Worm (Caenorhabditis elegans) whole organism, young adult: ENCODE measurements around the gene W01A11.7.

Source experiments
- C06A6.2 ChIP-seq: fragments of 200-800 bp; sonication (Bioruptor generic); conservative IDR thresholded peaks from 2 replicates; pipeline ENCODE4 v1.3.6; 2022; ENCODE audit warnings: missing genetic modification characterization, missing compliant biosample characterization
- F33H1.4 ChIP-seq: fragments of 200-800 bp; sonication (Bioruptor generic); IDR thresholded peaks from 2 replicates; pipeline ENCODE4 v1.3.6; 2022; ENCODE audit warnings: missing genetic modification reagents, missing genetic modification characterization, missing compliant biosample characterization
- F55B11.4 ChIP-seq: sonication (generic microtip); optimal IDR thresholded peaks from 2 replicates; lab custom pipeline; 2016; ENCODE audit warnings: missing compliant biosample characterization, missing genetic modification characterization, borderline replicate concordance; ENCODE audit not compliant: insufficient read depth
- Y53F4B.3 ChIP-seq: fragments of 200-800 bp; sonication (Bioruptor generic); IDR thresholded peaks from 2 replicates; pipeline ENCODE4 v1.3.6; 2022; ENCODE audit warnings: missing genetic modification reagents, missing genetic modification characterization, missing compliant biosample characterization
- Y53G8AR.9 ChIP-seq: fragments of 200-800 bp; sonication (Bioruptor generic); conservative IDR thresholded peaks from 2 replicates; pipeline ENCODE4 v1.3.6; 2022; ENCODE audit warnings: missing genetic modification reagents, missing genetic modification characterization, missing compliant biosample characterization
- akir-1 ChIP-seq: fragments of 200-800 bp; sonication (Bioruptor generic); optimal IDR thresholded peaks from 2 replicates; lab custom pipeline; 2018; ENCODE audit warnings: mild to moderate bottlenecking, missing genetic modification characterization, moderate library complexity, missing compliant biosample characterization
- atf-7 ChIP-seq: sonication (generic microtip); optimal IDR thresholded peaks from 2 replicates; lab custom pipeline; 2017; ENCODE audit warnings: mild to moderate bottlenecking, missing genetic modification characterization, missing compliant biosample characterization
- cebp-1 ChIP-seq, 2 experiments: fragments of 200-800 bp in 1 of 2; sonication (Bioruptor generic) in 1 of 2; sonication (generic microtip) in 1 of 2; IDR thresholded peaks in 1 of 2; optimal IDR thresholded peaks in 1 of 2; 2 replicates each; pipeline versions ENCODE4 v1.3.6 to Lab custom; 2017 to 2022; ENCODE audit warnings: missing compliant biosample characterization in 2 of 2, missing genetic modification characterization in 2 of 2, mild to moderate bottlenecking in 1 of 2, missing genetic modification reagents in 1 of 2, moderate library complexity in 1 of 2
- cebp-2 ChIP-seq: fragments of 200-800 bp; sonication (Bioruptor generic); IDR thresholded peaks from 2 replicates; pipeline ENCODE4 v1.3.6; 2022; ENCODE audit warnings: missing genetic modification characterization, missing compliant biosample characterization
- ceh-27 ChIP-seq: fragments of 200-800 bp; sonication (Bioruptor generic); optimal IDR thresholded peaks from 2 replicates; lab custom pipeline; 2018; ENCODE audit warnings: mild to moderate bottlenecking, missing genetic modification characterization, moderate library complexity, missing compliant biosample characterization
- ceh-40 ChIP-seq: fragments of 200-800 bp; sonication (Bioruptor generic); IDR thresholded peaks from 2 replicates; pipeline ENCODE4 v1.3.6; 2022; ENCODE audit warnings: missing genetic modification characterization, missing compliant biosample characterization
- ceh-79 ChIP-seq: sonication (generic microtip); optimal IDR thresholded peaks from 2 replicates; lab custom pipeline; 2017; ENCODE audit warnings: mild to moderate bottlenecking, missing genetic modification characterization, missing compliant biosample characterization
- die-1 ChIP-seq: sonication (generic microtip); optimal IDR thresholded peaks from 2 replicates; lab custom pipeline; 2016; ENCODE audit warnings: missing genotype, mild to moderate bottlenecking, missing genetic modification characterization, missing compliant biosample characterization
- egl-44 ChIP-seq: fragments of 200-800 bp; sonication (Bioruptor generic); IDR thresholded peaks from 2 replicates; pipeline ENCODE4 v1.3.6; 2022; ENCODE audit warnings: missing genetic modification reagents, missing genetic modification characterization, missing compliant biosample characterization
- egrh-3 ChIP-seq: fragments of 200-800 bp; sonication (Bioruptor generic); IDR thresholded peaks from 2 replicates; pipeline ENCODE4 v1.3.6; 2022; ENCODE audit warnings: missing genetic modification reagents, missing genetic modification characterization, missing compliant biosample characterization
- fkh-3 ChIP-seq: sonication (generic microtip); optimal IDR thresholded peaks from 2 replicates; lab custom pipeline; 2016; ENCODE audit warnings: mild to moderate bottlenecking, missing genetic modification characterization, missing compliant biosample characterization
- him-1 ChIP-seq: sonication (generic microtip); optimal IDR thresholded peaks from 2 replicates; lab custom pipeline; 2016; ENCODE audit warnings: missing genotype, missing genetic modification reagents, missing genetic modification characterization, missing compliant biosample characterization
- hrde-1 ChIP-seq: sonication (generic microtip); optimal IDR thresholded peaks from 2 replicates; lab custom pipeline; 2016; ENCODE audit warnings: missing genetic modification characterization, mild to moderate bottlenecking, missing compliant biosample characterization, moderate library complexity, missing genotype, missing genetic modification reagents, borderline replicate concordance
- let-607 ChIP-seq, 2 experiments: fragments of 200-800 bp in 1 of 2; sonication (Bioruptor generic) in 1 of 2; sonication (generic microtip) in 1 of 2; optimal IDR thresholded peaks; 2 replicates each; lab custom pipeline; 2016 to 2018; ENCODE audit warnings: mild to moderate bottlenecking in 2 of 2, missing compliant biosample characterization in 2 of 2, missing genetic modification characterization in 2 of 2, moderate library complexity in 2 of 2, missing genotype in 1 of 2
- lin-26 ChIP-seq: fragments of 200-800 bp; sonication (Bioruptor generic); IDR thresholded peaks from 2 replicates; pipeline ENCODE4 v1.3.6; 2022; ENCODE audit warnings: missing genetic modification reagents, missing genetic modification characterization, missing compliant biosample characterization
- lin-35 ChIP-seq, 3 experiments: fragments of 150-350 bp in 2 of 3; sonication (generic microtip) in 1 of 3; optimal IDR thresholded peaks; 2 replicates each; lab custom pipeline; 2014 to 2018; ENCODE audit warnings: missing biosample characterization in 3 of 3, missing genetic modification characterization in 3 of 3, missing genetic modification reagents in 3 of 3
- lin-54 ChIP-seq: fragments of 200-800 bp; sonication (Bioruptor generic); optimal IDR thresholded peaks from 2 replicates; lab custom pipeline; 2018; ENCODE audit warnings: mild to moderate bottlenecking, missing genetic modification characterization, missing compliant biosample characterization
- madf-6 ChIP-seq: fragments of 200-800 bp; sonication (Bioruptor generic); IDR thresholded peaks from 2 replicates; pipeline ENCODE4 v1.3.6; 2022; ENCODE audit warnings: missing genetic modification reagents, missing genetic modification characterization, missing compliant biosample characterization
- mcd-1 ChIP-seq: fragments of 200-800 bp; sonication (Bioruptor generic); IDR thresholded peaks from 2 replicates; pipeline ENCODE4 v1.3.6; 2022; ENCODE audit warnings: missing genetic modification reagents, missing genetic modification characterization, missing compliant biosample characterization
- nfyb-1 ChIP-seq: fragments of 200-800 bp; sonication (Bioruptor generic); IDR thresholded peaks from 2 replicates; pipeline ENCODE4 v1.3.6; 2022; ENCODE audit warnings: missing genetic modification reagents, missing genetic modification characterization, missing compliant biosample characterization
- nhr-80 ChIP-seq: sonication (generic microtip); optimal IDR thresholded peaks from 2 replicates; lab custom pipeline; 2016; ENCODE audit warnings: missing genetic modification characterization, missing compliant biosample characterization
- rec-8 ChIP-seq, 2 experiments: sonication (generic microtip); optimal IDR thresholded peaks; 2 replicates each; lab custom pipeline; 2016; ENCODE audit warnings: mild to moderate bottlenecking in 2 of 2, missing genetic modification characterization in 2 of 2, missing genetic modification reagents in 2 of 2, missing genotype in 2 of 2, missing biosample characterization in 1 of 2, missing compliant biosample characterization in 1 of 2, moderate library complexity in 1 of 2
- unc-130 ChIP-seq: sonication (generic microtip); optimal IDR thresholded peaks from 2 replicates; lab custom pipeline; 2016; ENCODE audit warnings: missing genetic modification reagents, missing genetic modification characterization, missing compliant biosample characterization
- xnd-1 ChIP-seq: sonication (generic microtip); optimal IDR thresholded peaks from 2 replicates; lab custom pipeline; 2016; ENCODE audit warnings: missing genotype, missing genetic modification reagents, missing genetic modification characterization, missing compliant biosample characterization
- zfh-2 ChIP-seq: fragments of 200-800 bp; sonication (Bioruptor generic); conservative IDR thresholded peaks from 2 replicates; pipeline ENCODE4 v1.3.6; 2022; ENCODE audit warnings: missing genetic modification reagents, missing genetic modification characterization, missing compliant biosample characterization
- ztf-25 ChIP-seq: fragments of 200-800 bp; sonication (Bioruptor generic); IDR thresholded peaks from 2 replicates; pipeline ENCODE4 v1.3.6; 2022; ENCODE audit warnings: missing genetic modification reagents, missing genetic modification characterization, missing compliant biosample characterization
- ztf-26 ChIP-seq: sonication (generic microtip); optimal IDR thresholded peaks from 2 replicates; lab custom pipeline; 2017; ENCODE audit warnings: missing genetic modification characterization, missing compliant biosample characterization
- ztf-6 ChIP-seq: fragments of 200-800 bp; sonication (Bioruptor generic); IDR thresholded peaks from 2 replicates; pipeline ENCODE4 v1.3.6; 2022; ENCODE audit warnings: missing genetic modification reagents, missing genetic modification characterization, missing compliant biosample characterization

Gene W01A11.7

ce11 chrV:6546450-6547171 is 41.4 kb upstream of the W01A11.7 start, which contains the start of gene dre-1:
Gene dre-1 (minus strand): TSS chrV:6546500.
- TF ChIP-seq let-607 (tag; optimal IDR thresholded peaks at IDR 0.05; lab: Kevin White, UChicago): no peak
- TF ChIP-seq akir-1 (GFP tag; lab: Kevin White, UChicago): no peak
- peak; percentile 48 for TF ChIP-seq nhr-80 (tag; lab: Kevin White, UChicago)

- TF ChIP-seq hrde-1 (tag; lab: Kevin White, UChicago): no peak
- no peak for TF ChIP-seq unc-130 (GFP tag; lab: Kevin White, UChicago)
- TF ChIP-seq xnd-1: no peak
- no peak for TF ChIP-seq him-1 (tag; lab: Kevin White, UChicago)
- TF ChIP-seq fkh-3: no peak
- TF ChIP-seq Y53G8AR.9 (GFP tag; lab: Robert Waterston, UW): no peak
Measured at ce11 chrV:6544999-6545398, 39.8 kb upstream of the W01A11.7 start.

ce11 chrV:6541875-6542274 is 36.7 kb upstream of the W01A11.7 start:
- TF ChIP-seq mcd-1 (GFP tag; lab: Robert Waterston, UW): 0 out of 2 replicates have a peak, but pooled peaks have one; percentile 31
- 0 out of 2 replicates have a peak, but pooled peaks have one; percentile 13 for TF ChIP-seq madf-6 (GFP tag; lab: Robert Waterston, UW)
- TF ChIP-seq cebp-2 (GFP tag; lab: Robert Waterston, UW): no peak
- peak; percentile 14 for TF ChIP-seq ceh-27
- peak; percentile 30 for TF ChIP-seq die-1 (tag; lab: Kevin White, UChicago)
- no peak for TF ChIP-seq ztf-6 (GFP tag; lab: Robert Waterston, UW)
- TF ChIP-seq zfh-2 (GFP tag; lab: Robert Waterston, UW): peak; percentile 85
- TF ChIP-seq lin-35 (GFP tag; optimal IDR thresholded peaks at IDR 0.05; lab: Kevin White, UChicago): no peak
- TF ChIP-seq atf-7 (tag; lab: Kevin White, UChicago): peak; percentile 0
- TF ChIP-seq lin-26: peak; percentile 26; the same call in 1 of the 2 replicates
- no peak for TF ChIP-seq cebp-1 (GFP tag; IDR thresholded peaks at IDR 0.05; lab: Robert Waterston, UW)
- peak; percentile 15 for TF ChIP-seq cebp-1 (tag; optimal IDR thresholded peaks at IDR 0.05; lab: Kevin White, UChicago)
- TF ChIP-seq ztf-25 (GFP tag; lab: Robert Waterston, UW): no peak
- peak; percentile 5 for TF ChIP-seq ztf-26 (tag; lab: Kevin White, UChicago)
- TF ChIP-seq, all 124 proteins: peak for 9

ce11 chrV:6538323-6538722 is 33.1 kb upstream of the W01A11.7 start:
- TF ChIP-seq rec-8 (tag; optimal IDR thresholded peaks at IDR 0.05; lab: Kevin White, UChicago) (no peak), F55B11.4 (tag; lab: Kevin White, UChicago) (no peak), ceh-27 (no peak), F33H1.4 (no peak), Y53F4B.3 (GFP tag; lab: Robert Waterston, UW) (no peak), madf-6 (GFP tag; lab: Robert Waterston, UW) (no peak), nfyb-1 (0 out of 2 replicates have a peak, but pooled peaks have one; percentile 42), egl-44 (GFP tag; lab: Robert Waterston, UW) (0 out of 2 replicates have a peak, but pooled peaks have one; percentile 28), ceh-40 (GFP tag; lab: Robert Waterston, UW) (0 out of 2 replicates have a peak, but pooled peaks have one; percentile 42), cebp-1 (GFP tag; IDR thresholded peaks at IDR 0.05; lab: Robert Waterston, UW) (no peak), cebp-1 (tag; optimal IDR thresholded peaks at IDR 0.05; lab: Kevin White, UChicago) (peak; percentile 24), ceh-79 (tag; lab: Kevin White, UChicago) (no peak), lin-54 (GFP tag; lab: Kevin White, UChicago) (no peak), egrh-3 (GFP tag; lab: Robert Waterston, UW) (no peak), C06A6.2 (no peak), xnd-1 (no peak)
